Fruit fly (Drosophila melanogaster): ENCODE results near the gene CG43861.

DNA sequence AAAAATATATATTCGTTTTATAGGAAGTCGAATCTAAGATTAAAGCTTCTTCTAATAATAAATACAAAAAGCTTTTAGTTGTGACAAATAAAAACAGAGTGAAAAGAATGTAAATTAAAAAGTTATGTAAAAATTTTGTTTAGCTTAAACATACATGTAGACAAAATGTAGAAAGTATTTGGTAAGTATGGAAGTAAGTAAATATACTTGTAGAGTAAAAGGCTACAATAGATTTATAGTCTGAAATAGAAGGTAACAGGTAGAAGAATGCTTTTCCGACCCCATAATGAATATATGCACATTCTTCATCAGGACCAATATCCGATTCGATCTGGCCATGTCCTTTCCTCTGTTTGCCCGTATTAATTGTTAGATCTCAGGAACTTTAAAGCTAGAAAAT is 7.3 kb upstream of the CG43861 start:
- TF ChIP-seq EcR (GFP tag; optimal IDR thresholded peaks at IDR 0.05) (no peak), psq (optimal IDR thresholded peaks at IDR 0.05) (no peak), usp (GFP tag; optimal IDR thresholded peaks at IDR 0.05) (no peak), Dll (optimal IDR thresholded peaks at IDR 0.05) (no peak)
